Fruit fly (Drosophila melanogaster) whole organism, adult: ENCODE data around the gene CG43064.
A peak's percentile ranks its signal among the peaks of the same experiment; 100 is the strongest.

Source experiments
- CG11617 ChIP-seq: fragments of 200-800 bp; sonication (Bioruptor generic); optimal IDR thresholded peaks from 2 replicates; lab custom pipeline; 2017; ENCODE audit warnings: mild to moderate bottlenecking, missing biosample characterization, missing genetic modification reagents, missing genetic modification characterization
- CG12768 ChIP-seq: fragments of 200-800 bp; sonication (Bioruptor generic); optimal IDR thresholded peaks from 2 replicates; lab custom pipeline; 2017; ENCODE audit warnings: missing biosample characterization, missing genetic modification characterization, mild to moderate bottlenecking, moderate library complexity, missing genetic modification reagents
- CG14711 ChIP-seq: fragments of 200-800 bp; sonication (Bioruptor generic); optimal IDR thresholded peaks from 2 replicates; lab custom pipeline; 2018; ENCODE audit warnings: missing biosample characterization, mild to moderate bottlenecking, missing genetic modification characterization, moderate library complexity
- CG5204 ChIP-seq: fragments of 200-800 bp; sonication (Bioruptor generic); optimal IDR thresholded peaks from 2 replicates; lab custom pipeline; 2016; ENCODE audit warnings: missing biosample characterization, missing genetic modification characterization
- CG7101 ChIP-seq: fragments of 200-800 bp; sonication (Bioruptor generic); optimal IDR thresholded peaks from 2 replicates; lab custom pipeline; 2018; ENCODE audit warnings: missing biosample characterization, mild to moderate bottlenecking, missing genetic modification characterization, moderate library complexity
- Mnt ChIP-seq: fragments of 200-800 bp; sonication (Bioruptor generic); optimal IDR thresholded peaks from 2 replicates; lab custom pipeline; 2016; ENCODE audit warnings: missing biosample characterization, mild to moderate bottlenecking, missing genetic modification characterization
- pad ChIP-seq: fragments of 200-800 bp; sonication (Bioruptor generic); optimal IDR thresholded peaks from 3 replicates; lab custom pipeline; 2017; ENCODE audit warnings: missing biosample characterization, missing genetic modification characterization, mild to moderate bottlenecking, moderate library complexity, missing genetic modification reagents

DNA sequence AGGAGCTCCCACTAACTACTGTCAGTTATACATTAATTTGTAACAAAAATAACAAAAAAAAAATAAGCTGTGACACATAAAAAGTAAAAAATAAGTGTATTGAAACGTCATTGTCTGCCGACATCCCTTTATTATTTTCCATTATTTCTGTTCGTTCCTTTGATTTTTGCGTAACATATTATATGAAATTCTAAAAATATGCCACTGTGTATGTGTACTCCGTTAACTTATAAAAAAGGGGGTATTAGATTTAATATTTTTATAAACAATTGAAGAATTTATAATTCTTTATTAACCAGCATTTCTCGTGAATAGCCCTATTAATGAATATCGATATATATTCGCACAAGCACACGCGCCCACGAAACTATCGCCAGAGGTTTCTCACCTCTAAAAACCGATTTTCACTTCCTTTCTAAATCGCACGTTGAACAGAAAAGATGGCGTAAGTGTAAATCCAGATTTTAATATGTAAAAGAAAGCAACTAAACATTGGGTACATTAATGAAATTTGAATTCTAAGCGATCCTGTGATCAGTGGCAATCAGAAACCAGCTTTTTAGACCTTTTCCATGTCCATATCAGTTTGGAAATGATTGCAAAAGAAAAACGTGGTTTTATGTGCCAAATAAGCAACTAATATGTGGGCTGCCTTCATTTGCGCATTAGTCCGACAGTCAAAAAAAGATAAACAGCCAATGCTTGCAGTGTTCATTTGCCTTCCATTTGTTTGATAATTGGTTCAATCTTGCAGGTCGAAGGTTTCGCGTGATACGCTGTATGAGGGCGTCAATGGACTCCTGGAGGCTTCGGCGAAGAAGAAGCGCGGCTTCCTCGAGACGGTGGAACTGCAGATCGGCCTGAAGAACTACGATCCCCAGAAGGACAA is 13.8 kb downstream of the CG43064 start, which contains the start of gene RpL10Ab:
- peak; percentile 72 for TF ChIP-seq CG7101
- peak; percentile 88 for TF ChIP-seq Mnt (GFP tag; lab: Kevin White, UChicago)
- TF ChIP-seq CG12768 (GFP tag; lab: Kevin White, UChicago), result peak; percentile 38
- TF ChIP-seq CG5204 (GFP tag; lab: Kevin White, UChicago), result peak; percentile 24
- TF ChIP-seq CG14711 (tag; lab: Kevin White, UChicago), result peak; percentile 40
- TF ChIP-seq pad, result peak; percentile 49
- peak; percentile 73 for TF ChIP-seq CG11617
